Worm (Caenorhabditis elegans): ENCODE results near the gene nhr-146.

DNA sequence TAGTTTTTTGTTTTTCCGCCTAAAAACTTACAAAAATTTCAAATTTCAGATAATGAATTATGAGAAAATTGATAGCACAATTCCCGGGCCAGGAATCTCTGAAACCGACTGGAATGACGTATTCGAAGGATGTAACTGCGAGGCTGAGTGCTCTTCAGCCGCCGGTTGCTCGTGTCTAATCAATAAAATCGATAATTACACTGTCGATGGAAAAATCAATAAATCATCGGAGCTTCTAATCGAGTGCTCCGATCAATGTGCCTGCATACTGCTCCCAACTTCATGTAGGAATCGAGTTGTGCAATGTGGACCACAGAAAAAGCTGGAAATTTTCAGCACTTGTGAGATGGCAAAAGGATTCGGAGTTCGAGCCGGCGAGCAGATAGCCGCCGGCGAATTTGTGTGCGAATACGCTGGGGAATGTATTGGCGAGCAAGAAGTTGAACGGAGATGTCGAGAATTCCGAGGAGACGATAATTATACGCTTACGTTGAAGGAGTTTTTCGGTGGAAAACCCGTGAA, 23.6 kb upstream of the nhr-146 start:
- TF ChIP-seq tbx-2 (tag; optimal IDR thresholded peaks at IDR 0.05) (no peak), ama-1 (optimal IDR thresholded peaks at IDR 0.05) (no peak), hmg-11 (tag; optimal IDR thresholded peaks at IDR 0.05) (no peak), snpc-4 (tag; optimal IDR thresholded peaks at IDR 0.05) (no peak), pha-4 (tag; optimal IDR thresholded peaks at IDR 0.05) (no peak), unc-62 (GFP tag; optimal IDR thresholded peaks at IDR 0.05) (no peak), nhr-11 (tag; optimal IDR thresholded peaks at IDR 0.05) (no peak), daf-12 (tag; optimal IDR thresholded peaks at IDR 0.05) (no peak), lin-39 (tag; optimal IDR thresholded peaks at IDR 0.05) (no peak), nfya-1 (tag; optimal IDR thresholded peaks at IDR 0.05; ENCODE audit: insufficient read depth) (no peak)

Data from whole organism, L3 larva.